Worm (Caenorhabditis elegans) whole organism, L4 larva: ENCODE results near the gene F54B11.8.

Source experiments
- aly-2 ChIP-seq: sonication (generic microtip); optimal IDR thresholded peaks from 2 replicates; lab custom pipeline; 2018; ENCODE audit warnings: missing biosample characterization, missing genetic modification characterization
- ceh-82 ChIP-seq: sonication (generic microtip); optimal IDR thresholded peaks from 2 replicates; lab custom pipeline; 2017; ENCODE audit warnings: missing biosample characterization, missing genetic modification characterization
- egl-27 ChIP-seq: sonication (generic microtip); optimal IDR thresholded peaks from 3 replicates; lab custom pipeline; 2017; ENCODE audit warnings: missing biosample characterization, missing genetic modification reagents, missing genetic modification characterization
- fos-1 ChIP-seq: fragments of 150-350 bp; optimal IDR thresholded peaks from 2 replicates; lab custom pipeline; 2014; ENCODE audit warnings: missing biosample characterization, missing genetic modification characterization
- lin-15B ChIP-seq: fragments of 150-350 bp; sonication (generic microtip); optimal IDR thresholded peaks from 3 replicates; lab custom pipeline; 2014; ENCODE audit warnings: missing biosample characterization, missing genetic modification characterization
- lir-3 ChIP-seq: sonication (generic microtip); optimal IDR thresholded peaks from 2 replicates; lab custom pipeline; 2016; ENCODE audit warnings: mild to moderate bottlenecking, missing genetic modification characterization, missing compliant biosample characterization
- mdl-1 ChIP-seq, 2 experiments: fragments of 150-350 bp in 1 of 2; sonication (generic microtip) in 1 of 2; optimal IDR thresholded peaks; 2 replicates each; lab custom pipeline; 2014 to 2017; ENCODE audit warnings: missing biosample characterization in 2 of 2, missing genetic modification characterization in 2 of 2
- mdt-29 ChIP-seq: fragments of 200-800 bp; sonication (Bioruptor generic); IDR thresholded peaks from 2 replicates; pipeline ENCODE4 v1.3.6; 2022; ENCODE audit warnings: missing genetic modification reagents, missing genetic modification characterization, missing compliant biosample characterization
- nhr-11 ChIP-seq: fragments of 150-350 bp; optimal IDR thresholded peaks from 2 replicates; lab custom pipeline; 2014; ENCODE audit warnings: missing biosample characterization, missing genetic modification characterization
- nhr-28 ChIP-seq: fragments of 150-350 bp; optimal IDR thresholded peaks from 2 replicates; lab custom pipeline; 2014; ENCODE audit warnings: missing biosample characterization, missing genetic modification characterization
- nhr-48 ChIP-seq: sonication (generic microtip); optimal IDR thresholded peaks from 2 replicates; lab custom pipeline; 2016; ENCODE audit warnings: mild to moderate bottlenecking, missing genetic modification characterization, missing compliant biosample characterization
- skn-1 ChIP-seq: fragments of 150-350 bp; optimal IDR thresholded peaks from 2 replicates; lab custom pipeline; 2014; ENCODE audit warnings: missing biosample characterization, missing genetic modification characterization
- unc-62 ChIP-seq, 3 experiments: fragments of 150-350 bp in 1 of 3; sonication (generic microtip); optimal IDR thresholded peaks in 2 of 3; peaks in 1 of 3; 1 replicate in 1 of 3; 2 replicates in 2 of 3; lab custom pipeline; 2014 to 2017; ENCODE audit warnings: missing biosample characterization in 3 of 3, missing genetic modification characterization in 3 of 3, missing genetic modification reagents in 3 of 3, missing genotype in 1 of 3

DNA sequence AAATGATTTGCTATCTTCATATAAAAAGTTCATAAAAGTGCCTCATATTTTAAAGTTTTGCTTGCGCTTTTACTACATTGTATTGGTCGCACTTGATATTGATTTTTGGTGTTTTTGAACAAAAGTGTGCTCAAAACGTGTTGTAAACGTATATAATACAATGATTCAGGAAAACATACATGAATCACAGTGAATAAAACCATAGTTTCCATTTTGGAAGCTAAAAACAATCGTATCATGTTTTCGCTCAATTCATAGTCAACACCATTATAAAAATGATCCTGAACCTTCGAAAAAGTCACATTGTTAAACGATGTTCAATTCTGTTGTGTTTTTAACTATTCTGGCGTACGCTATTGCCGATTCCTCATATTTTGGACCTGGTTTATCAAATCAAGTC lies 43.6 kb upstream of the F54B11.8 start, which contains the start of gene C40C9.3:
- TF ChIP-seq egl-27 (tag; lab: Kevin White, UChicago) (no peak), fos-1 (tag; lab: Kevin White, UChicago) (no peak), mdt-29 (GFP tag; lab: Robert Waterston, UW) (no peak), unc-62 (GFP tag; optimal IDR thresholded peaks at IDR 0.05 in 1 of 2; lab: Kevin White, UChicago) (no peak), unc-62 (tag; optimal IDR thresholded peaks at IDR 0.05; lab: Kevin White, UChicago) (no peak), nhr-28 (tag; lab: Kevin White, UChicago) (no peak), nhr-11 (tag; lab: Kevin White, UChicago) (no peak), mdl-1 (tag; optimal IDR thresholded peaks at IDR 0.05; lab: Kevin White, UChicago) (no peak), skn-1 (no peak), aly-2 (tag; lab: Kevin White, UChicago) (no peak), lir-3 (no peak), nhr-48 (tag; lab: Kevin White, UChicago) (no peak), lin-15B (tag; lab: Kevin White, UChicago) (no peak), ceh-82 (tag; lab: Kevin White, UChicago) (no peak)
